Worm (Caenorhabditis elegans): Measurements from ENCODE around the gene czw-1.

- TF ChIP-seq ztf-4 (tag; optimal IDR thresholded peaks at IDR 0.05) (no peak), nhr-28 (tag; optimal IDR thresholded peaks at IDR 0.05) (no peak), nhr-237 (tag; optimal IDR thresholded peaks at IDR 0.05) (no peak)
These were observed 10.9 kb upstream of the czw-1 start, which contains the start of gene frpr-10 for ce11 chrIV:7957504-7957903.

All from whole organism, L3 larva.